Worm (Caenorhabditis elegans): ENCODE measurements around the gene elo-2.

Gene elo-2

DNA sequence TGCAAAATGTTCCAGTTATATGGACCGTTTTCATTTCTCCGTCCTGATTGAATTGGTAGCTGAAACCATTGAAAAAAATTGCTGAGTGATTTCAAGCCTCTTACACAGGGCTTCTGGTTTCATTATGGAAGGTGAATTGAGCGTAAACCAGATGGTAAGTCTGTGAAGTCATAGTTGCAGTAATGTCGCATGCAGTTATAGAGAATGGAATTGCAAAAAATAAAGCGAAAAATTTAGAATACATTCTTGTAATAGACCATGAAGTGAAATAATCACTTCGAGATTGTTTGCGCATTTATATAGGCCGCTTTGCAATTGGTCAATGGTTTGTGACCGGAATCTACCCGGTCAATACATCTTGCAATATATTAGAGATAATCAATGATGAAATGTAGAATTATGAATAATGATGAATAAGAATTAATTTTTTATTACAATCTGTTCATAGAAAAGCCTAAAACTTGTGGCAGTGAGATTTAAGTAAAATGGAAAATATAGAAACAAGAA, 2.9 kb upstream of the elo-2 start, which contains the start of gene F11E6.4 (continued):
- TF ChIP-seq unc-130 (GFP tag; optimal IDR thresholded peaks at IDR 0.05) (no peak), nhr-25 (tag; optimal IDR thresholded peaks at IDR 0.05; ENCODE audit: borderline replicate concordance, insufficient read depth) (peak; percentile 89), nhr-48 (tag; optimal IDR thresholded peaks at IDR 0.05) (no peak), madf-9 (GFP tag; conservative IDR thresholded peaks at IDR 0.05) (peak; percentile 39), zfp-3 (GFP tag; conservative IDR thresholded peaks at IDR 0.05) (peak; percentile 93), spr-1 (tag; optimal IDR thresholded peaks at IDR 0.05) (no peak), saeg-2 (GFP tag; IDR thresholded peaks at IDR 0.05) (no peak), nhr-102 (tag; optimal IDR thresholded peaks at IDR 0.05) (no peak), ceh-44 (GFP tag; IDR thresholded peaks at IDR 0.05) (no peak), set-16 (GFP tag; IDR thresholded peaks at IDR 0.05) (no peak), ztf-11 (tag; optimal IDR thresholded peaks at IDR 0.05) (no peak), gei-8 (GFP tag; optimal IDR thresholded peaks at IDR 0.05) (peak; percentile 27), daf-8 (GFP tag; IDR thresholded peaks at IDR 0.05) (no peak), unc-62 (GFP tag; optimal IDR thresholded peaks at IDR 0.05 in 1 of 2) (peak in 1 of 2 experiments; percentile 4), unc-62 (tag; optimal IDR thresholded peaks at IDR 0.05) (no peak), ama-1 (optimal IDR thresholded peaks at IDR 0.05) (peak; percentile 51), hlh-11 (tag; optimal IDR thresholded peaks at IDR 0.05) (no peak), ceh-28 (tag; optimal IDR thresholded peaks at IDR 0.05) (no peak), tra-1 (GFP tag; IDR thresholded peaks at IDR 0.05) (peak; percentile 33; the same call in 1 of the 2 replicates), dve-1 (tag; optimal IDR thresholded peaks at IDR 0.05; ENCODE audit: insufficient read depth) (peak; percentile 32), Y105C5A.15 (GFP tag; IDR thresholded peaks at IDR 0.05) (0 out of 2 replicates have a peak, but pooled peaks have one; percentile 52), mdl-1 (tag; optimal IDR thresholded peaks at IDR 0.05) (no peak), ceh-32 (tag; optimal IDR thresholded peaks at IDR 0.05; ENCODE audit: poor library complexity) (no peak), lir-3 (tag; optimal IDR thresholded peaks at IDR 0.05) (no peak), lin-1 (GFP tag; IDR thresholded peaks at IDR 0.05) (no peak), nhr-6 (tag; optimal IDR thresholded peaks at IDR 0.05) (no peak), T20F7.1 (GFP tag; optimal IDR thresholded peaks at IDR 0.05) (peak; percentile 43), lsy-2 (tag; optimal IDR thresholded peaks at IDR 0.05) (peak in 1 of 2 experiments; percentile 21), ztf-7 (tag; optimal IDR thresholded peaks at IDR 0.05) (no peak), sdz-12 (GFP tag; optimal IDR thresholded peaks at IDR 0.05) (no peak), snpc-4 (tag; optimal IDR thresholded peaks at IDR 0.05) (no peak), jun-1 (tag; optimal IDR thresholded peaks at IDR 0.05) (no peak), php-3 (GFP tag; IDR thresholded peaks at IDR 0.05) (no peak), rbr-2 (tag; optimal IDR thresholded peaks at IDR 0.05) (no peak), dmd-8 (GFP tag; IDR thresholded peaks at IDR 0.05) (no peak), lin-13 (GFP tag; optimal IDR thresholded peaks at IDR 0.05) (no peak), aha-1 (tag) (peak; percentile 67), nhr-10 (tag; optimal IDR thresholded peaks at IDR 0.05) (no peak), hmg-1.1 (GFP tag; IDR thresholded peaks at IDR 0.05) (no peak), Y75B8A.6 (GFP tag; IDR thresholded peaks at IDR 0.05) (0 out of 2 replicates have a peak, but pooled peaks have one; percentile 29)

DNA sequence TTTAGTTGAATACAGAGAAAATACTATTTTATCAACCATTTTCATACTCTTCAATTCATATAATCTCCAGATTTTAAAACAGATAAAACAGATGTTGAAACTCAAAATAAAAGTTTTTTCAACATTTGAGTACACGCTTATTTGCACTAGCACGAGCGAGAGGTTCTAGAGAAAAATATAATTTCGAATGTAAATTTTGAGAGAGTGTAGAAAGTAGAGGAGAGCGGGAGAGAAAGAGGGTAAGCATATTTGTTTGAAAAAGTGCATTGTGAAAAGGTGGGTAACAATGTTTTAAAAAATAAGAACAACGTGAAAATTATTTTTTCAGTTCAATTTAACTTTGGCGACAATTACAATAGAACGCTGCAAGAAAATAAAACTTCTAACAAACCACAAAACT, 617 bp upstream of the elo-2 start:
- TF ChIP-seq unc-39 (tag; optimal IDR thresholded peaks at IDR 0.05) = no peak
- no peak for TF ChIP-seq mdl-1 (tag; optimal IDR thresholded peaks at IDR 0.05)
- TF ChIP-seq cey-2 (tag; optimal IDR thresholded peaks at IDR 0.05; ENCODE audit: borderline replicate concordance, insufficient read depth) = no peak
- peak; percentile 71 for TF ChIP-seq aha-1 (tag)
